Fruit fly (Drosophila melanogaster) whole organism, prepupa: ENCODE data around the gene RpS14a.

ENCODE experiments used
- CG10631 ChIP-seq: fragments of 200-800 bp; sonication (Bioruptor generic); optimal IDR thresholded peaks from 2 replicates; lab custom pipeline; 2016; ENCODE audit warnings: missing biosample characterization, missing genetic modification characterization
- CG10669 ChIP-seq: fragments of 200-800 bp; sonication (Bioruptor generic); optimal IDR thresholded peaks from 3 replicates; lab custom pipeline; 2018; ENCODE audit warnings: missing biosample characterization, mild to moderate bottlenecking, missing genetic modification characterization, moderate library complexity
- CG11762 ChIP-seq: fragments of 200-800 bp; sonication (Bioruptor generic); optimal IDR thresholded peaks from 3 replicates; lab custom pipeline; 2016; ENCODE audit warnings: missing biosample characterization, missing genetic modification characterization; ENCODE audit not compliant: insufficient read depth
- CG11902 ChIP-seq: fragments of 200-800 bp; sonication (Bioruptor generic); optimal IDR thresholded peaks from 3 replicates; lab custom pipeline; 2016; ENCODE audit warnings: missing biosample characterization, missing genetic modification characterization
- CG15336 ChIP-seq: fragments of 200-800 bp; sonication (Bioruptor generic); IDR thresholded peaks from 2 replicates; pipeline ENCODE4 v1.3.6; 2022; ENCODE audit warnings: missing biosample characterization, missing genetic modification characterization
- CG3032 ChIP-seq: fragments of 200-800 bp; optimal IDR thresholded peaks from 2 replicates; lab custom pipeline; 2019; ENCODE audit warnings: missing biosample characterization, mild to moderate bottlenecking, missing genetic modification characterization, moderate library complexity
- CG31627 ChIP-seq: fragments of 200-800 bp; sonication (Bioruptor generic); optimal IDR thresholded peaks from 3 replicates; lab custom pipeline; 2016; ENCODE audit warnings: missing biosample characterization, missing genetic modification characterization
- CG32006 ChIP-seq: fragments of 200-800 bp; sonication (Bioruptor generic); optimal IDR thresholded peaks from 3 replicates; lab custom pipeline; 2017; ENCODE audit warnings: missing biosample characterization, mild to moderate bottlenecking, missing genetic modification characterization
- CG34406 ChIP-seq: fragments of 200-800 bp; sonication (Bioruptor generic); optimal IDR thresholded peaks from 3 replicates; lab custom pipeline; 2016; ENCODE audit warnings: missing biosample characterization, missing genetic modification characterization
- CG3919 ChIP-seq: fragments of 200-800 bp; sonication (Bioruptor generic); optimal IDR thresholded peaks from 3 replicates; lab custom pipeline; 2016; ENCODE audit warnings: missing biosample characterization, missing genetic modification characterization
- CG6163 ChIP-seq: fragments of 200-800 bp; sonication (Bioruptor generic); IDR thresholded peaks from 3 replicates; pipeline ENCODE4 v1.3.6; 2022; ENCODE audit warnings: missing biosample characterization, missing genetic modification characterization
- CG6276 ChIP-seq: fragments of 200-800 bp; sonication (Bioruptor generic); optimal IDR thresholded peaks from 2 replicates; lab custom pipeline; 2017; ENCODE audit warnings: missing biosample characterization, mild to moderate bottlenecking, missing genetic modification characterization
- CG7368 ChIP-seq: fragments of 200-800 bp; sonication (Bioruptor generic); optimal IDR thresholded peaks from 3 replicates; lab custom pipeline; 2016; ENCODE audit warnings: missing biosample characterization, missing genetic modification characterization
- CG8119 ChIP-seq: fragments of 200-800 bp; sonication (Bioruptor generic); IDR thresholded peaks from 3 replicates; pipeline ENCODE4 v1.3.6; 2022; ENCODE audit warnings: missing biosample characterization, missing genetic modification characterization
- CG8319 ChIP-seq: fragments of 200-800 bp; sonication (Bioruptor generic); optimal IDR thresholded peaks from 3 replicates; lab custom pipeline; 2016; ENCODE audit warnings: missing biosample characterization, missing genetic modification characterization
- CG8632 ChIP-seq: fragments of 200-800 bp; sonication (Bioruptor generic); optimal IDR thresholded peaks from 3 replicates; lab custom pipeline; 2016; ENCODE audit warnings: missing biosample characterization, missing genetic modification characterization
- CG9139 ChIP-seq: fragments of 200-800 bp; sonication (Bioruptor generic); optimal IDR thresholded peaks from 3 replicates; lab custom pipeline; 2017; ENCODE audit warnings: missing biosample characterization, mild to moderate bottlenecking, missing genetic modification characterization
- Eip75B ChIP-seq: fragments of 200-800 bp; sonication (Bioruptor generic); optimal IDR thresholded peaks from 3 replicates; lab custom pipeline; 2016; ENCODE audit warnings: missing biosample characterization, missing genetic modification characterization
- Eip78C ChIP-seq: fragments of 200-800 bp; sonication (Bioruptor generic); peaks from one replicate; lab custom pipeline; 2016; ENCODE audit warnings: missing biosample characterization, missing genetic modification characterization
- Eip93F ChIP-seq: fragments of 200-800 bp; sonication (Bioruptor generic); optimal IDR thresholded peaks from 2 replicates; lab custom pipeline; 2016; ENCODE audit warnings: missing biosample characterization, mild to moderate bottlenecking, missing genetic modification characterization
- Ets21C ChIP-seq: fragments of 200-800 bp; sonication (Bioruptor generic); optimal IDR thresholded peaks from 3 replicates; lab custom pipeline; 2016; ENCODE audit warnings: missing biosample characterization, missing genetic modification characterization
- Ets96B ChIP-seq: fragments of 200-800 bp; optimal IDR thresholded peaks from 2 replicates; lab custom pipeline; 2019; ENCODE audit warnings: missing biosample characterization, mild to moderate bottlenecking, missing genetic modification characterization, moderate library complexity
- Hr39 ChIP-seq: fragments of 200-800 bp; sonication (Bioruptor generic); optimal IDR thresholded peaks from 2 replicates; lab custom pipeline; 2016; ENCODE audit warnings: missing biosample characterization, missing genetic modification characterization
- Lpt ChIP-seq: fragments of 200-800 bp; sonication (Bioruptor generic); optimal IDR thresholded peaks from 3 replicates; lab custom pipeline; 2016; ENCODE audit warnings: missing biosample characterization, missing genetic modification characterization
- Met ChIP-seq: fragments of 200-800 bp; sonication (Bioruptor generic); optimal IDR thresholded peaks from 3 replicates; lab custom pipeline; 2016; ENCODE audit warnings: missing biosample characterization, missing genetic modification characterization
- Smox ChIP-seq: fragments of 200-800 bp; sonication (Bioruptor generic); optimal IDR thresholded peaks from 3 replicates; lab custom pipeline; 2016; ENCODE audit warnings: missing biosample characterization, missing genetic modification characterization
- Sox102F ChIP-seq: fragments of 200-800 bp; sonication (Bioruptor generic); optimal IDR thresholded peaks from 2 replicates; lab custom pipeline; 2016; ENCODE audit warnings: missing biosample characterization, mild to moderate bottlenecking, missing genetic modification characterization
- Sox14 ChIP-seq: fragments of 200-800 bp; sonication (Bioruptor generic); optimal IDR thresholded peaks from 3 replicates; lab custom pipeline; 2016; ENCODE audit warnings: missing biosample characterization, missing genetic modification characterization
- achi ChIP-seq: fragments of 200-800 bp; sonication (Bioruptor generic); optimal IDR thresholded peaks from 3 replicates; lab custom pipeline; 2016; ENCODE audit warnings: missing biosample characterization, missing genetic modification characterization
- acj6 ChIP-seq: fragments of 200-800 bp; sonication (Bioruptor generic); optimal IDR thresholded peaks from 3 replicates; lab custom pipeline; 2016; ENCODE audit warnings: missing biosample characterization, missing genetic modification characterization
- dac ChIP-seq: fragments of 200-800 bp; sonication (Bioruptor generic); optimal IDR thresholded peaks from 2 replicates; lab custom pipeline; 2017; ENCODE audit warnings: missing biosample characterization, mild to moderate bottlenecking, missing genetic modification characterization
- dsx ChIP-seq: fragments of 200-800 bp; optimal IDR thresholded peaks from 3 replicates; lab custom pipeline; 2019; ENCODE audit warnings: missing biosample characterization, mild to moderate bottlenecking, missing genetic modification characterization, moderate library complexity; ENCODE audit not compliant: poor library complexity, severe bottlenecking
- eg ChIP-seq: fragments of 200-800 bp; sonication (Bioruptor generic); IDR thresholded peaks from 3 replicates; pipeline ENCODE4 v1.3.6; 2022; ENCODE audit warnings: missing biosample characterization, missing genetic modification characterization
- esn ChIP-seq: fragments of 200-800 bp; sonication (Bioruptor generic); optimal IDR thresholded peaks from 2 replicates; lab custom pipeline; 2016; ENCODE audit warnings: missing biosample characterization, mild to moderate bottlenecking, missing genetic modification characterization, moderate library complexity
- fd59A ChIP-seq: fragments of 200-800 bp; sonication (Bioruptor generic); optimal IDR thresholded peaks from 2 replicates; lab custom pipeline; 2017; ENCODE audit warnings: missing biosample characterization, mild to moderate bottlenecking, missing genetic modification characterization, missing genetic modification reagents
- fd85E ChIP-seq: fragments of 200-800 bp; sonication (Bioruptor generic); optimal IDR thresholded peaks from 3 replicates; lab custom pipeline; 2016; ENCODE audit warnings: missing biosample characterization, missing genetic modification characterization
- fkh ChIP-seq: fragments of 200-800 bp; sonication (Bioruptor generic); optimal IDR thresholded peaks from 3 replicates; lab custom pipeline; 2017; ENCODE audit warnings: missing biosample characterization, mild to moderate bottlenecking, missing genetic modification characterization, moderate library complexity
- lz ChIP-seq: fragments of 200-800 bp; sonication (Bioruptor generic); optimal IDR thresholded peaks from 3 replicates; lab custom pipeline; 2016; ENCODE audit warnings: missing biosample characterization, missing genetic modification characterization
- net ChIP-seq: fragments of 200-800 bp; sonication (Bioruptor generic); optimal IDR thresholded peaks from 3 replicates; lab custom pipeline; 2016; ENCODE audit warnings: missing biosample characterization, missing genetic modification characterization
- pdm3 ChIP-seq: fragments of 200-800 bp; sonication (Bioruptor generic); optimal IDR thresholded peaks from 3 replicates; lab custom pipeline; 2016; ENCODE audit warnings: missing biosample characterization, missing genetic modification characterization
- salr ChIP-seq, 2 experiments: fragments of 200-800 bp; sonication (Bioruptor generic); optimal IDR thresholded peaks; 3 replicates each; lab custom pipeline; 2016 to 2018; ENCODE audit warnings: missing biosample characterization in 2 of 2, missing genetic modification characterization in 2 of 2, mild to moderate bottlenecking in 1 of 2
- spab ChIP-seq: fragments of 200-800 bp; sonication (Bioruptor generic); optimal IDR thresholded peaks from 2 replicates; lab custom pipeline; 2017; ENCODE audit warnings: missing biosample characterization, mild to moderate bottlenecking, missing genetic modification characterization, missing genetic modification reagents
- ss ChIP-seq, 2 experiments: fragments of 200-800 bp; sonication (Bioruptor generic); optimal IDR thresholded peaks; 2 replicates in 1 of 2; 3 replicates in 1 of 2; lab custom pipeline; 2017 to 2018; ENCODE audit warnings: mild to moderate bottlenecking in 2 of 2, missing biosample characterization in 2 of 2, missing genetic modification characterization in 2 of 2, moderate library complexity in 1 of 2
- svp ChIP-seq: fragments of 200-800 bp; sonication (Bioruptor generic); peaks from one replicate; lab custom pipeline; 2016; ENCODE audit warnings: missing biosample characterization, missing genetic modification characterization
- topi ChIP-seq: fragments of 200-800 bp; sonication (Bioruptor generic); optimal IDR thresholded peaks from 3 replicates; lab custom pipeline; 2016; ENCODE audit warnings: missing biosample characterization, missing genetic modification characterization
- vri ChIP-seq: fragments of 200-800 bp; sonication (Bioruptor generic); optimal IDR thresholded peaks from 3 replicates; lab custom pipeline; 2016; ENCODE audit warnings: missing biosample characterization, mild to moderate bottlenecking, missing genetic modification characterization

RpS14a gene

dm6 chrX:7891596-7892538, 41.7 kb upstream of the RpS14a start, which contains the start of gene Nek2 (continued):
- TF ChIP-seq Hr39, result no peak
- TF ChIP-seq fd85E (GFP tag; lab: Kevin White, UChicago), result no peak
- peak; percentile 79 for TF ChIP-seq Eip78C (GFP tag; lab: Kevin White, UChicago)
- TF ChIP-seq Sox102F (GFP tag; lab: Kevin White, UChicago), result no peak
- TF ChIP-seq CG9139, result no peak
- TF ChIP-seq CG6163 (GFP tag; lab: Robert Waterston, UW), result no peak
- TF ChIP-seq svp (GFP tag; lab: Kevin White, UChicago), result peak; percentile 37
- no peak for TF ChIP-seq pdm3 (GFP tag; lab: Kevin White, UChicago)
- no peak for TF ChIP-seq CG11902 (GFP tag; lab: Kevin White, UChicago)
- TF ChIP-seq CG3032 (tag; lab: Kevin White, UChicago), result peak; percentile 34
- TF ChIP-seq Sox14 (GFP tag; lab: Kevin White, UChicago), result no peak
- TF ChIP-seq vri (GFP tag; lab: Kevin White, UChicago), result peak; percentile 15
- TF ChIP-seq Eip75B, result no peak
- peak; percentile 26 for TF ChIP-seq CG10631 (GFP tag; lab: Kevin White, UChicago)
- TF ChIP-seq CG8632 (GFP tag; lab: Kevin White, UChicago), result no peak
- TF ChIP-seq spab (GFP tag; lab: Kevin White, UChicago), result peak; percentile 29
- TF ChIP-seq CG15336 (GFP tag; lab: Robert Waterston, UW), result 0 out of 2 replicates have a peak, but pooled peaks have one; percentile 15

dm6 chrX:7892539-7892899, 41.0 kb upstream of the RpS14a start:
- no peak for TF ChIP-seq Eip93F
- TF ChIP-seq salr (GFP tag; optimal IDR thresholded peaks at IDR 0.05; lab: Kevin White, UChicago), result peak in 1 of 2 experiments; percentile 42
- peak; percentile 53 for TF ChIP-seq achi
- peak; percentile 65 for TF ChIP-seq acj6 (GFP tag; lab: Kevin White, UChicago)
- TF ChIP-seq topi (GFP tag; lab: Kevin White, UChicago), result peak; percentile 74
- TF ChIP-seq ss (GFP tag; optimal IDR thresholded peaks at IDR 0.05; lab: Kevin White, UChicago), result peak; percentile 1 to 48
- peak; percentile 56 for TF ChIP-seq vri (GFP tag; lab: Kevin White, UChicago)
- peak; percentile 67 for TF ChIP-seq Sox14 (GFP tag; lab: Kevin White, UChicago)
- peak; percentile 55 for TF ChIP-seq Ets21C (GFP tag; lab: Kevin White, UChicago)
- no peak for TF ChIP-seq CG7368 (GFP tag; lab: Kevin White, UChicago)
- peak; percentile 32 for TF ChIP-seq fd59A (GFP tag; lab: Kevin White, UChicago)
- TF ChIP-seq CG11762 (GFP tag; lab: Kevin White, UChicago), result peak; percentile 46
- peak; percentile 53 for TF ChIP-seq CG10631 (GFP tag; lab: Kevin White, UChicago)
- TF ChIP-seq CG8319, result peak; percentile 15
- no peak for TF ChIP-seq fkh (GFP tag; lab: Kevin White, UChicago)
- no peak for TF ChIP-seq eg (GFP tag; lab: Robert Waterston, UW)
- TF ChIP-seq CG3919 (GFP tag; lab: Kevin White, UChicago), result peak; percentile 59
- TF ChIP-seq CG15336 (GFP tag; lab: Robert Waterston, UW), result peak; percentile 70
- peak; percentile 39 for TF ChIP-seq CG10669 (GFP tag; lab: Kevin White, UChicago)
- no peak for TF ChIP-seq CG9139
- TF ChIP-seq CG34406 (GFP tag; lab: Kevin White, UChicago), result peak; percentile 41
- peak; percentile 44 for TF ChIP-seq Ets96B (tag; lab: Kevin White, UChicago)
- TF ChIP-seq Lpt, result peak; percentile 27
- peak; percentile 59 for TF ChIP-seq Eip75B
- TF ChIP-seq dsx (GFP tag; lab: Kevin White, UChicago), result no peak
- peak; percentile 72 for TF ChIP-seq Met
- peak; percentile 62 for TF ChIP-seq CG31627 (GFP tag; lab: Kevin White, UChicago)
- peak; percentile 73 for TF ChIP-seq esn
- TF ChIP-seq CG6276 (GFP tag; lab: Kevin White, UChicago), result peak; percentile 48
- peak; percentile 72 for TF ChIP-seq CG8119
- peak; percentile 1 for TF ChIP-seq net
- peak; percentile 67 for TF ChIP-seq lz (GFP tag; lab: Kevin White, UChicago)
- TF ChIP-seq Hr39, result peak; percentile 65
- no peak for TF ChIP-seq fd85E (GFP tag; lab: Kevin White, UChicago)
- TF ChIP-seq CG32006 (GFP tag; lab: Kevin White, UChicago), result peak; percentile 71
- peak; percentile 28 for TF ChIP-seq dac
- TF ChIP-seq Sox102F (GFP tag; lab: Kevin White, UChicago), result peak; percentile 41
- peak; percentile 80 for TF ChIP-seq svp (GFP tag; lab: Kevin White, UChicago)
- peak; percentile 70 for TF ChIP-seq Smox (GFP tag; lab: Kevin White, UChicago)
- TF ChIP-seq CG11902 (GFP tag; lab: Kevin White, UChicago), result peak; percentile 10
